Fruit fly (Drosophila melanogaster) whole organism, pupa: ENCODE measurements around the gene CG33272.

Source experiments
- CG10348 ChIP-seq: fragments of 200-800 bp; sonication (Bioruptor generic); IDR thresholded peaks from 2 replicates; pipeline ENCODE4 v1.3.6; 2022; ENCODE audit warnings: missing biosample characterization, missing genetic modification characterization
- CG12605 ChIP-seq: fragments of 200-800 bp; sonication (Bioruptor generic); IDR thresholded peaks from 2 replicates; pipeline ENCODE4 v1.3.6; 2022; ENCODE audit warnings: missing biosample characterization, missing genetic modification characterization
- CG13204 ChIP-seq: fragments of 200-800 bp; sonication (Bioruptor generic); optimal IDR thresholded peaks from 2 replicates; lab custom pipeline; 2018; ENCODE audit warnings: missing biosample characterization, mild to moderate bottlenecking, missing genetic modification characterization, moderate library complexity
- CG14655 ChIP-seq: fragments of 200-800 bp; sonication (Bioruptor generic); optimal IDR thresholded peaks from 3 replicates; lab custom pipeline; 2017; ENCODE audit warnings: mild to moderate bottlenecking, missing biosample characterization, missing genetic modification reagents, missing genetic modification characterization
- CG15710 ChIP-seq: fragments of 200-800 bp; sonication (Bioruptor generic); optimal IDR thresholded peaks from 2 replicates; lab custom pipeline; 2018; ENCODE audit warnings: missing biosample characterization, mild to moderate bottlenecking, missing genetic modification characterization, moderate library complexity
- CG17806 ChIP-seq: fragments of 200-800 bp; sonication (Bioruptor generic); optimal IDR thresholded peaks from 2 replicates; lab custom pipeline; 2018; ENCODE audit warnings: missing biosample characterization, mild to moderate bottlenecking, missing genetic modification characterization, moderate library complexity
- CG32121 ChIP-seq: fragments of 200-800 bp; sonication (Bioruptor generic); IDR thresholded peaks from 2 replicates; pipeline ENCODE4 v1.3.6; 2022; ENCODE audit warnings: missing biosample characterization, missing genetic modification characterization
- CG34367 ChIP-seq: fragments of 200-800 bp; sonication (Bioruptor generic); optimal IDR thresholded peaks from 2 replicates; lab custom pipeline; 2018; ENCODE audit warnings: missing biosample characterization, mild to moderate bottlenecking, missing genetic modification characterization
- CG4496 ChIP-seq: fragments of 200-800 bp; sonication (Bioruptor generic); IDR thresholded peaks from 3 replicates; pipeline ENCODE4 v1.3.6; 2022; ENCODE audit warnings: missing biosample characterization, missing genetic modification characterization
- CG8159 ChIP-seq: fragments of 200-800 bp; sonication (Bioruptor generic); optimal IDR thresholded peaks from 3 replicates; lab custom pipeline; 2018; ENCODE audit warnings: missing biosample characterization, mild to moderate bottlenecking, missing genetic modification characterization, moderate library complexity
- CG8301 ChIP-seq: fragments of 200-800 bp; sonication (Bioruptor generic); optimal IDR thresholded peaks from 2 replicates; lab custom pipeline; 2018; ENCODE audit warnings: missing biosample characterization, mild to moderate bottlenecking, missing genetic modification characterization
- CG9948 ChIP-seq: fragments of 200-800 bp; sonication (Bioruptor generic); optimal IDR thresholded peaks from 2 replicates; lab custom pipeline; 2018; ENCODE audit warnings: missing biosample characterization, mild to moderate bottlenecking, missing genetic modification characterization, moderate library complexity
- D1 ChIP-seq: fragments of 200-800 bp; sonication (Bioruptor generic); optimal IDR thresholded peaks from 2 replicates; lab custom pipeline; 2018; ENCODE audit warnings: missing biosample characterization, mild to moderate bottlenecking, missing genetic modification characterization, moderate library complexity
- EcR ChIP-seq: fragments of 200-800 bp; sonication (Bioruptor generic); optimal IDR thresholded peaks from 3 replicates; lab custom pipeline; 2019; ENCODE audit warnings: missing biosample characterization, missing genetic modification characterization, mild to moderate bottlenecking, moderate library complexity, missing genetic modification reagents
- Ets98B ChIP-seq: fragments of 200-800 bp; sonication (Bioruptor generic); IDR thresholded peaks from 2 replicates; pipeline ENCODE4 v1.3.6; 2022; ENCODE audit warnings: missing biosample characterization, missing genetic modification characterization
- Pif1A ChIP-seq: fragments of 200-800 bp; sonication (Bioruptor generic); optimal IDR thresholded peaks from 3 replicates; lab custom pipeline; 2016; ENCODE audit warnings: missing biosample characterization, missing genetic modification characterization
- Pif1B ChIP-seq: fragments of 200-800 bp; sonication (Bioruptor generic); optimal IDR thresholded peaks from 3 replicates; lab custom pipeline; 2016; ENCODE audit warnings: missing biosample characterization, missing genetic modification characterization
- Snoo ChIP-seq: fragments of 200-800 bp; sonication (Bioruptor generic); optimal IDR thresholded peaks from 3 replicates; lab custom pipeline; 2017; ENCODE audit warnings: missing biosample characterization, mild to moderate bottlenecking, missing genetic modification characterization, inconsistent platforms
- fd96Ca ChIP-seq: fragments of 200-800 bp; sonication (Bioruptor generic); IDR thresholded peaks from 3 replicates; pipeline ENCODE4 v1.3.6; 2022; ENCODE audit warnings: missing biosample characterization, missing genetic modification characterization
- gl ChIP-seq: fragments of 200-800 bp; sonication (Bioruptor generic); optimal IDR thresholded peaks from 2 replicates; lab custom pipeline; 2018; ENCODE audit warnings: missing biosample characterization, mild to moderate bottlenecking, missing genetic modification characterization
- rn ChIP-seq: fragments of 200-800 bp; sonication (Bioruptor generic); IDR thresholded peaks from 2 replicates; pipeline ENCODE4 v1.3.6; 2022; ENCODE audit warnings: missing biosample characterization, missing genetic modification characterization

The CG33272 gene

dm6 chr3L:11554338-11554737, 43.9 kb upstream of the CG33272 start:
- TF ChIP-seq EcR (GFP tag; lab: Kevin White, UChicago) = no peak
- TF ChIP-seq CG14655 (GFP tag; lab: Kevin White, UChicago) = peak; percentile 79
- TF ChIP-seq CG34367 (tag; lab: Kevin White, UChicago) = peak; percentile 54
- TF ChIP-seq CG9948 = peak; percentile 55
- TF ChIP-seq CG17806 (tag; lab: Kevin White, UChicago) = peak; percentile 73
- no peak for TF ChIP-seq fd96Ca (GFP tag; lab: Robert Waterston, UW)
- no peak for TF ChIP-seq D1 (tag; lab: Kevin White, UChicago)
- peak; percentile 49 for TF ChIP-seq Pif1A (GFP tag; lab: Kevin White, UChicago)
- TF ChIP-seq CG13204 (GFP tag; lab: Kevin White, UChicago) = no peak
- no peak for TF ChIP-seq CG10348 (GFP tag; lab: Robert Waterston, UW)
- peak; percentile 81 for TF ChIP-seq CG8159 (tag; lab: Kevin White, UChicago)
- peak; percentile 41 for TF ChIP-seq rn (GFP tag; lab: Robert Waterston, UW)
- peak; percentile 53; the same call in 1 of the 2 replicates for TF ChIP-seq Ets98B (GFP tag; lab: Robert Waterston, UW)
- TF ChIP-seq CG15710 (tag; lab: Kevin White, UChicago) = peak; percentile 71
- TF ChIP-seq Snoo (tag; lab: Kevin White, UChicago) = peak; percentile 49
- peak; percentile 68 for TF ChIP-seq CG8301 (tag; lab: Kevin White, UChicago)
- TF ChIP-seq CG32121 = peak; percentile 56
- TF ChIP-seq CG12605 = peak; percentile 49
- TF ChIP-seq CG4496 (GFP tag; lab: Robert Waterston, UW) = peak; percentile 61; the same call in 2 of the 3 replicates
- TF ChIP-seq Pif1B (GFP tag; lab: Kevin White, UChicago) = peak; percentile 56
- TF ChIP-seq gl (tag; lab: Kevin White, UChicago) = peak; percentile 27

dm6 chr3L:11553672-11554068, 43.3 kb upstream of the CG33272 start:
- TF ChIP-seq CG8301 (tag; lab: Kevin White, UChicago) = no peak
- no peak for TF ChIP-seq CG32121
- TF ChIP-seq Ets98B (GFP tag; lab: Robert Waterston, UW) = no peak
- TF ChIP-seq CG34367 (tag; lab: Kevin White, UChicago) = no peak
- TF ChIP-seq CG12605 = no peak
- TF ChIP-seq CG14655 (GFP tag; lab: Kevin White, UChicago) = no peak
- TF ChIP-seq CG9948 = no peak
- TF ChIP-seq CG17806 (tag; lab: Kevin White, UChicago) = no peak
- TF ChIP-seq CG8159 (tag; lab: Kevin White, UChicago) = no peak

- peak; percentile 44 for TF ChIP-seq CG8301 (tag; lab: Kevin White, UChicago)
- peak; percentile 42 for TF ChIP-seq Snoo (tag; lab: Kevin White, UChicago)
- TF ChIP-seq fd96Ca (GFP tag; lab: Robert Waterston, UW) = peak; percentile 79
- peak; percentile 65 for TF ChIP-seq CG14655 (GFP tag; lab: Kevin White, UChicago)
- TF ChIP-seq CG4496 (GFP tag; lab: Robert Waterston, UW) = peak; percentile 69; the same call in 2 of the 3 replicates
- peak; percentile 95 for TF ChIP-seq CG12605
- no peak for TF ChIP-seq D1 (tag; lab: Kevin White, UChicago)
- peak; percentile 57 for TF ChIP-seq Pif1B (GFP tag; lab: Kevin White, UChicago)
- no peak for TF ChIP-seq rn (GFP tag; lab: Robert Waterston, UW)
- peak; percentile 22 for TF ChIP-seq CG9948
- peak; percentile 21 for TF ChIP-seq Pif1A (GFP tag; lab: Kevin White, UChicago)
- TF ChIP-seq CG17806 (tag; lab: Kevin White, UChicago) = peak; percentile 45
- TF ChIP-seq CG34367 (tag; lab: Kevin White, UChicago) = peak; percentile 65
- peak; percentile 86 for TF ChIP-seq gl (tag; lab: Kevin White, UChicago)
- TF ChIP-seq Ets98B (GFP tag; lab: Robert Waterston, UW) = peak; percentile 83
- TF ChIP-seq CG15710 (tag; lab: Kevin White, UChicago) = peak; percentile 61
- peak; percentile 94 for TF ChIP-seq CG13204 (GFP tag; lab: Kevin White, UChicago)
- TF ChIP-seq CG10348 (GFP tag; lab: Robert Waterston, UW) = no peak
- TF ChIP-seq EcR (GFP tag; lab: Kevin White, UChicago) = peak; percentile 81
- peak; percentile 79 for TF ChIP-seq CG32121
- peak; percentile 32 for TF ChIP-seq CG8159 (tag; lab: Kevin White, UChicago)
Measured at dm6 chr3L:11552996-11553671, 42.7 kb upstream of the CG33272 start.

- peak; percentile 19 for TF ChIP-seq CG34367 (tag; lab: Kevin White, UChicago)
- TF ChIP-seq Ets98B (GFP tag; lab: Robert Waterston, UW) = peak; percentile 52
- no peak for TF ChIP-seq CG10348 (GFP tag; lab: Robert Waterston, UW)
- peak; percentile 54 for TF ChIP-seq CG9948
- peak; percentile 60 for TF ChIP-seq CG32121
- peak; percentile 66 for TF ChIP-seq CG15710 (tag; lab: Kevin White, UChicago)
- no peak for TF ChIP-seq D1 (tag; lab: Kevin White, UChicago)
- TF ChIP-seq EcR (GFP tag; lab: Kevin White, UChicago) = no peak
- peak; percentile 11; the same call in 1 of the 3 replicates for TF ChIP-seq fd96Ca (GFP tag; lab: Robert Waterston, UW)
- peak; percentile 75 for TF ChIP-seq CG8159 (tag; lab: Kevin White, UChicago)
- peak; percentile 24 for TF ChIP-seq Snoo (tag; lab: Kevin White, UChicago)
- TF ChIP-seq CG17806 (tag; lab: Kevin White, UChicago) = peak; percentile 55
- TF ChIP-seq CG12605 = no peak; the same call in 1 of the 2 replicates
- peak; percentile 65; the same call in 1 of the 3 replicates for TF ChIP-seq CG4496 (GFP tag; lab: Robert Waterston, UW)
- TF ChIP-seq rn (GFP tag; lab: Robert Waterston, UW) = peak; percentile 52; the same call in 1 of the 2 replicates
- no peak for TF ChIP-seq gl (tag; lab: Kevin White, UChicago)
- TF ChIP-seq CG8301 (tag; lab: Kevin White, UChicago) = peak; percentile 58
- TF ChIP-seq CG14655 (GFP tag; lab: Kevin White, UChicago) = peak; percentile 76
- no peak for TF ChIP-seq CG13204 (GFP tag; lab: Kevin White, UChicago)
- TF ChIP-seq Pif1A (GFP tag; lab: Kevin White, UChicago) = peak; percentile 55
- peak; percentile 29 for TF ChIP-seq Pif1B (GFP tag; lab: Kevin White, UChicago)
Measured at dm6 chr3L:11551949-11552348, 41.6 kb upstream of the CG33272 start.
